Fruit fly (Drosophila melanogaster) whole organism, embryonic: ENCODE data around the gene Acbp6.
A peak's percentile ranks its signal among the peaks of the same experiment; 100 is the strongest.

Experiments
- Aef1 ChIP-seq: fragments of 200-800 bp; sonication (Bioruptor generic); IDR thresholded peaks from 3 replicates; pipeline ENCODE4 v1.3.6; 2022; ENCODE audit warnings: missing biosample characterization, missing genetic modification characterization
- CG11456 ChIP-seq: fragments of 200-800 bp; sonication (Bioruptor generic); IDR thresholded peaks from 3 replicates; pipeline ENCODE4 v1.3.6; 2022; ENCODE audit warnings: missing biosample characterization, missing genetic modification characterization
- CG11560 ChIP-seq: fragments of 200-800 bp; sonication (Bioruptor generic); IDR thresholded peaks from 3 replicates; pipeline ENCODE4 v1.3.6; 2022; ENCODE audit warnings: missing biosample characterization, missing genetic modification characterization
- CG11723 ChIP-seq: fragments of 200-800 bp; sonication (Bioruptor generic); optimal IDR thresholded peaks from 2 replicates; lab custom pipeline; 2017; ENCODE audit warnings: missing biosample characterization, mild to moderate bottlenecking, missing genetic modification characterization
- CG12104 ChIP-seq: fragments of 200-800 bp; sonication (Bioruptor generic); optimal IDR thresholded peaks from 3 replicates; lab custom pipeline; 2016; ENCODE audit warnings: missing biosample characterization, missing genetic modification characterization
- CG12659 ChIP-seq: fragments of 200-800 bp; sonication (Bioruptor generic); optimal IDR thresholded peaks from 3 replicates; lab custom pipeline; 2017; ENCODE audit warnings: mild to moderate bottlenecking, missing biosample characterization, missing genetic modification reagents, missing genetic modification characterization
- CG13123 ChIP-seq: fragments of 200-800 bp; sonication (Bioruptor generic); optimal IDR thresholded peaks from 2 replicates; lab custom pipeline; 2016; ENCODE audit warnings: missing biosample characterization, missing genetic modification characterization
- CG13287 ChIP-seq: fragments of 200-800 bp; sonication (Bioruptor generic); IDR thresholded peaks from 2 replicates; pipeline ENCODE4 v1.3.6; 2022; ENCODE audit warnings: missing biosample characterization, missing genetic modification characterization; ENCODE audit not compliant: partially characterized antibody
- CG15011 ChIP-seq: fragments of 200-800 bp; sonication (Bioruptor generic); optimal IDR thresholded peaks from 3 replicates; lab custom pipeline; 2018; ENCODE audit warnings: missing biosample characterization, mild to moderate bottlenecking, missing genetic modification characterization
- CG15514 ChIP-seq: fragments of 200-800 bp; sonication (Bioruptor generic); optimal IDR thresholded peaks from 3 replicates; lab custom pipeline; 2017; ENCODE audit warnings: missing biosample characterization, missing genetic modification characterization, mild to moderate bottlenecking, moderate library complexity, missing genetic modification reagents
- CG15601 ChIP-seq: fragments of 200-800 bp; sonication (Bioruptor generic); optimal IDR thresholded peaks from 3 replicates; lab custom pipeline; 2019; ENCODE audit warnings: missing biosample characterization, mild to moderate bottlenecking, missing genetic modification characterization, moderate library complexity
- CG1602 ChIP-seq: fragments of 200-800 bp; sonication (Bioruptor generic); optimal IDR thresholded peaks from 3 replicates; lab custom pipeline; 2016; ENCODE audit warnings: missing biosample characterization, missing genetic modification characterization
- CG17385 ChIP-seq: fragments of 200-800 bp; sonication (Bioruptor generic); optimal IDR thresholded peaks from 3 replicates; lab custom pipeline; 2018; ENCODE audit warnings: missing biosample characterization, mild to moderate bottlenecking, missing genetic modification characterization
- CG2129 ChIP-seq: fragments of 200-800 bp; sonication (Bioruptor generic); IDR thresholded peaks from 2 replicates; pipeline ENCODE4 v1.3.6; 2022; ENCODE audit warnings: missing biosample characterization, missing genetic modification characterization; ENCODE audit not compliant: partially characterized antibody
- CG3163 ChIP-seq: fragments of 200-800 bp; sonication (Bioruptor generic); optimal IDR thresholded peaks from 3 replicates; lab custom pipeline; 2016; ENCODE audit warnings: missing biosample characterization, missing genetic modification characterization
- CG4424 ChIP-seq: fragments of 200-800 bp; sonication (Bioruptor generic); optimal IDR thresholded peaks from 3 replicates; lab custom pipeline; 2016; ENCODE audit warnings: missing biosample characterization, missing genetic modification characterization
- CG8765 ChIP-seq: fragments of 200-800 bp; sonication (Bioruptor generic); IDR thresholded peaks from 2 replicates; pipeline ENCODE4 v1.3.6; 2022; ENCODE audit warnings: missing biosample characterization, missing genetic modification characterization
- CG9437 ChIP-seq: fragments of 200-800 bp; sonication (Bioruptor generic); optimal IDR thresholded peaks from 2 replicates; lab custom pipeline; 2018; ENCODE audit warnings: missing biosample characterization, mild to moderate bottlenecking, missing genetic modification characterization
- CG9797 ChIP-seq: fragments of 200-800 bp; sonication (Bioruptor generic); optimal IDR thresholded peaks from 3 replicates; lab custom pipeline; 2018; ENCODE audit warnings: missing biosample characterization, mild to moderate bottlenecking, missing genetic modification characterization
- CHES-1-like ChIP-seq: fragments of 200-800 bp; sonication (Bioruptor generic); optimal IDR thresholded peaks from 2 replicates; lab custom pipeline; 2016; ENCODE audit warnings: missing biosample characterization, missing genetic modification characterization
- Chrac-16 ChIP-seq: fragments of 200-800 bp; sonication (Bioruptor generic); optimal IDR thresholded peaks from 3 replicates; lab custom pipeline; 2016; ENCODE audit warnings: missing biosample characterization, missing genetic modification characterization
- D ChIP-seq, 2 experiments: fragments of 200-800 bp in 1 of 2; fragments of >200 bp in 1 of 2; sonication (Bioruptor generic) in 1 of 2; optimal IDR thresholded peaks; 2 replicates in 1 of 2; 3 replicates in 1 of 2; lab custom pipeline; 2017; ENCODE audit warnings: mild to moderate bottlenecking in 1 of 2, missing biosample characterization in 1 of 2, missing genetic modification characterization in 1 of 2, missing genetic modification reagents in 1 of 2
- Deaf1 ChIP-seq: fragments of 200-800 bp; optimal IDR thresholded peaks from 3 replicates; lab custom pipeline; 2019; ENCODE audit warnings: missing biosample characterization, mild to moderate bottlenecking, missing genetic modification characterization, moderate library complexity
- E2f1 ChIP-seq: fragments of 200-800 bp; sonication (Bioruptor generic); IDR thresholded peaks from 2 replicates; pipeline ENCODE4 v1.3.6; 2022; ENCODE audit warnings: missing biosample characterization, missing genetic modification characterization
- Eip74EF ChIP-seq, 2 experiments: fragments of 200-800 bp in 1 of 2; fragments of >200 bp in 1 of 2; sonication (Bioruptor generic) in 1 of 2; optimal IDR thresholded peaks; 2 replicates each; lab custom pipeline; 2017 to 2019; ENCODE audit warnings: missing biosample characterization in 2 of 2, missing genetic modification characterization in 2 of 2, mild to moderate bottlenecking in 1 of 2, moderate library complexity in 1 of 2
- Hr39 ChIP-seq: fragments of >200 bp; optimal IDR thresholded peaks from 2 replicates; lab custom pipeline; 2017
- Hr78 ChIP-seq, 2 experiments: fragments of 200-800 bp in 1 of 2; fragments of >200 bp in 1 of 2; sonication (Bioruptor generic) in 1 of 2; optimal IDR thresholded peaks; 2 replicates each; lab custom pipeline; 2017 to 2019; ENCODE audit warnings: missing biosample characterization in 2 of 2, missing genetic modification characterization in 2 of 2, mild to moderate bottlenecking in 1 of 2, moderate library complexity in 1 of 2
- Hsf ChIP-seq: fragments of 200-800 bp; sonication (Bioruptor generic); optimal IDR thresholded peaks from 3 replicates; lab custom pipeline; 2016; ENCODE audit warnings: missing biosample characterization, missing genetic modification characterization
- Kr ChIP-seq: fragments of 200-800 bp; sonication (Bioruptor generic); optimal IDR thresholded peaks from 2 replicates; lab custom pipeline; 2017; ENCODE audit warnings: missing biosample characterization, mild to moderate bottlenecking, missing genetic modification characterization
- Nf-YA ChIP-seq: fragments of 200-800 bp; sonication (Bioruptor generic); IDR thresholded peaks from 2 replicates; pipeline ENCODE4 v1.3.6; 2022; ENCODE audit warnings: missing biosample characterization, missing genetic modification characterization
- YL-1 ChIP-seq: fragments of 200-800 bp; sonication (Bioruptor generic); optimal IDR thresholded peaks from 3 replicates; lab custom pipeline; 2017; ENCODE audit warnings: missing biosample characterization, mild to moderate bottlenecking, missing genetic modification characterization
- al ChIP-seq: fragments of 200-800 bp; sonication (Bioruptor generic); IDR thresholded peaks from 2 replicates; pipeline ENCODE4 v1.3.6; 2022; ENCODE audit warnings: missing biosample characterization, missing genetic modification characterization
- ap ChIP-seq: fragments of 200-800 bp; sonication (Bioruptor generic); IDR thresholded peaks from 2 replicates; pipeline ENCODE4 v1.3.6; 2022; ENCODE audit warnings: missing biosample characterization, missing genetic modification characterization
- ash1 ChIP-seq: fragments of 200-800 bp; sonication (Bioruptor generic); optimal IDR thresholded peaks from 2 replicates; lab custom pipeline; 2018; ENCODE audit warnings: missing biosample characterization, mild to moderate bottlenecking, missing genetic modification characterization
- ato ChIP-seq: fragments of 200-800 bp; sonication (Bioruptor generic); IDR thresholded peaks from 2 replicates; pipeline ENCODE4 v1.3.6; 2022; ENCODE audit warnings: missing biosample characterization, missing genetic modification characterization; ENCODE audit not compliant: partially characterized antibody
- caup ChIP-seq: fragments of 200-800 bp; sonication (Bioruptor generic); optimal IDR thresholded peaks from 3 replicates; lab custom pipeline; 2017; ENCODE audit warnings: missing biosample characterization, mild to moderate bottlenecking, missing genetic modification characterization, moderate library complexity; ENCODE audit not compliant: severe bottlenecking
- ci ChIP-seq: fragments of 200-800 bp; sonication (Bioruptor generic); IDR thresholded peaks from 3 replicates; pipeline ENCODE4 v1.3.6; 2022; ENCODE audit warnings: missing biosample characterization, missing genetic modification characterization
- corto ChIP-seq: fragments of 200-800 bp; sonication (Bioruptor generic); optimal IDR thresholded peaks from 2 replicates; lab custom pipeline; 2016; ENCODE audit warnings: missing biosample characterization, mild to moderate bottlenecking, missing genetic modification characterization, moderate library complexity
- da ChIP-seq: fragments of 200-800 bp; sonication (Bioruptor generic); optimal IDR thresholded peaks from 2 replicates; lab custom pipeline; 2016; ENCODE audit warnings: missing biosample characterization, missing genetic modification characterization
- dimm ChIP-seq: fragments of 200-800 bp; sonication (Bioruptor generic); IDR thresholded peaks from 2 replicates; pipeline ENCODE4 v1.3.6; 2022; ENCODE audit warnings: missing biosample characterization, missing genetic modification characterization
- ems ChIP-seq: fragments of 200-800 bp; sonication (Bioruptor generic); optimal IDR thresholded peaks from 3 replicates; lab custom pipeline; 2016; ENCODE audit warnings: missing biosample characterization, missing genetic modification characterization
- en ChIP-seq: fragments of 200-800 bp; sonication (Bioruptor generic); optimal IDR thresholded peaks from 2 replicates; lab custom pipeline; 2016; ENCODE audit warnings: missing biosample characterization, missing genetic modification characterization
- kah ChIP-seq: fragments of 200-800 bp; sonication (Bioruptor generic); optimal IDR thresholded peaks from 2 replicates; lab custom pipeline; 2018; ENCODE audit warnings: missing biosample characterization, mild to moderate bottlenecking, missing genetic modification characterization
- mam ChIP-seq: fragments of 200-800 bp; sonication (Bioruptor generic); optimal IDR thresholded peaks from 3 replicates; lab custom pipeline; 2016; ENCODE audit warnings: missing biosample characterization, missing genetic modification characterization
- nom ChIP-seq: fragments of 200-800 bp; sonication (Bioruptor generic); optimal IDR thresholded peaks from 2 replicates; lab custom pipeline; 2017; ENCODE audit warnings: missing biosample characterization, missing genetic modification characterization, mild to moderate bottlenecking, moderate library complexity, missing genetic modification reagents
- tap ChIP-seq: fragments of 200-800 bp; optimal IDR thresholded peaks from 3 replicates; lab custom pipeline; 2019; ENCODE audit warnings: missing biosample characterization, mild to moderate bottlenecking, missing genetic modification characterization, moderate library complexity
- tgo ChIP-seq: fragments of 200-800 bp; sonication (Bioruptor generic); IDR thresholded peaks from 3 replicates; pipeline ENCODE4 v1.3.6; 2022; ENCODE audit warnings: missing biosample characterization, missing genetic modification characterization
- tio ChIP-seq: fragments of 200-800 bp; sonication (Bioruptor generic); optimal IDR thresholded peaks from 2 replicates; lab custom pipeline; 2017; ENCODE audit warnings: missing biosample characterization, missing genetic modification characterization, inconsistent platforms
- toy ChIP-seq: fragments of 200-800 bp; sonication (Bioruptor generic); IDR thresholded peaks from 2 replicates; pipeline ENCODE4 v1.3.6; 2022; ENCODE audit warnings: missing biosample characterization, missing genetic modification characterization
- twi ChIP-seq: fragments of 200-800 bp; optimal IDR thresholded peaks from 2 replicates; lab custom pipeline; 2019; ENCODE audit warnings: missing biosample characterization, mild to moderate bottlenecking, missing genetic modification characterization, moderate library complexity

The Acbp6 gene

dm6 chr3L:7156890-7157289 is 28.2 kb downstream of the Acbp6 start, which contains the start of gene corn (continued):
- TF ChIP-seq Hr78 (GFP tag; optimal IDR thresholded peaks at IDR 0.05; lab: Kevin White, UChicago) (no peak), CG1602 (GFP tag; lab: Kevin White, UChicago) (no peak), ash1 (GFP tag; lab: Kevin White, UChicago) (no peak), kah (GFP tag; lab: Kevin White, UChicago) (no peak), CG17385 (GFP tag; lab: Kevin White, UChicago) (no peak), nom (peak; percentile 13), da (GFP tag; lab: Kevin White, UChicago) (no peak), ato (GFP tag; lab: Robert Waterston, UW) (peak; percentile 20; the same call in 1 of the 2 replicates), toy (GFP tag; lab: Robert Waterston, UW) (no peak), dimm (no peak), Hr39 (no peak), CG9797 (GFP tag; lab: Kevin White, UChicago) (peak; percentile 26), mam (GFP tag; lab: Kevin White, UChicago) (no peak), tgo (no peak), CG11723 (GFP tag; lab: Kevin White, UChicago) (no peak), CG12659 (GFP tag; lab: Kevin White, UChicago) (peak; percentile 26), CG13287 (0 out of 2 replicates have a peak, but pooled peaks have one; percentile 38), corto (GFP tag; lab: Kevin White, UChicago) (no peak), CG4424 (GFP tag; lab: Kevin White, UChicago) (no peak), ems (no peak), CG15601 (tag; lab: Kevin White, UChicago) (no peak), Hsf (GFP tag; lab: Kevin White, UChicago) (no peak), Nf-YA (GFP tag; lab: Robert Waterston, UW) (no peak), Eip74EF (GFP tag; optimal IDR thresholded peaks at IDR 0.05; lab: Kevin White, UChicago) (no peak), CG11560 (tag; lab: Robert Waterston, UW) (no peak), Kr (GFP tag; lab: Kevin White, UChicago) (no peak), Deaf1 (peak; percentile 12), ci (peak; percentile 13; the same call in 1 of the 3 replicates), CG15011 (no peak), CG13123 (GFP tag; lab: Kevin White, UChicago) (no peak), CG15514 (peak; percentile 11), D (optimal IDR thresholded peaks at IDR 0.05; lab: Kevin White, UChicago) (no peak), D (GFP tag; optimal IDR thresholded peaks at IDR 0.05; lab: Kevin White, UChicago) (no peak), E2f1 (no peak), Aef1 (GFP tag; lab: Robert Waterston, UW) (no peak), CG11456 (GFP tag; lab: Robert Waterston, UW) (no peak), tap (no peak), YL-1 (GFP tag; lab: Kevin White, UChicago) (peak; percentile 14), al (no peak), CG9437 (GFP tag; lab: Kevin White, UChicago) (no peak), CG2129 (GFP tag; lab: Robert Waterston, UW) (no peak), CG8765 (GFP tag; lab: Robert Waterston, UW) (no peak), tio (no peak), ap (GFP tag; lab: Robert Waterston, UW) (no peak), CG3163 (GFP tag; lab: Kevin White, UChicago) (no peak), caup (no peak), Chrac-16 (GFP tag; lab: Kevin White, UChicago) (no peak), en (no peak), CG12104 (GFP tag; lab: Kevin White, UChicago) (no peak), CHES-1-like (no peak), twi (tag; lab: Kevin White, UChicago) (no peak)
